Fruit fly (Drosophila melanogaster): Measurements from ENCODE around the gene CG33310.
A peak's percentile ranks its signal among the peaks of the same experiment; 100 is the strongest.

The CG33310 gene

DNA sequence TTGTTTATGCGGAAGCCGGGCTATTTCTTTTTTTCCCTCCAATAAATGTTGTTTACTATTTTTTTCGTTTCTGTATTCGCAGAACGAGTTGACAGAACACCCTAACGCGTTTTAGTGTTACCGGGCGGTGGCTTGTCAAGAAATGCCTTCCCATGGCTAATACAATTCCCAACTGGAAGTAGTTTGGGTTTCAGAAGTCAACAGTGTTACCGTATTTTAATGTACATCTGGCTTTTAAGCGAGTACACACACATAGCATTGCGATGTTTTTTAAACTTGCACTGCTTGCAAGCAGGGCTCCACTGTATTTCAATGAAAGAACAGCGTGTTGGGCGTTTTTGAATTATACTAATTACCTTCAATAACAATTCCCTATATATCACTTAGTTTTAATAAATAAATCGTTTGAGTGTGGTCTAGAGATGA is 33.9 kb downstream of the CG33310 start, which contains the start of gene TfIIS (continued):
- peak; percentile 97 for TF ChIP-seq CG17568 (GFP tag; optimal IDR thresholded peaks at IDR 0.05)
- 0 out of 2 replicates have a peak, but pooled peaks have one; percentile 28 for TF ChIP-seq sim (GFP tag; IDR thresholded peaks at IDR 0.05)
- TF ChIP-seq CG17829 (tag; optimal IDR thresholded peaks at IDR 0.05) = peak; percentile 16
- TF ChIP-seq CG2116 (GFP tag; optimal IDR thresholded peaks at IDR 0.05) = peak; percentile 30
- TF ChIP-seq ci (GFP tag; IDR thresholded peaks at IDR 0.05) = peak; percentile 57; the same call in 1 of the 3 replicates
- TF ChIP-seq Scr (GFP tag; IDR thresholded peaks at IDR 0.05; ENCODE audit: partially characterized antibody) = peak; percentile 46; the same call in 1 of the 2 replicates
- TF ChIP-seq CHES-1-like (GFP tag; optimal IDR thresholded peaks at IDR 0.05) = peak; percentile 51
- TF ChIP-seq CG7839 (tag; optimal IDR thresholded peaks at IDR 0.05) = peak; percentile 16
- TF ChIP-seq GATAe (GFP tag; conservative IDR thresholded peaks at IDR 0.05) = no peak
- no peak for TF ChIP-seq CG18619 (GFP tag; optimal IDR thresholded peaks at IDR 0.05)
- TF ChIP-seq mam (GFP tag; optimal IDR thresholded peaks at IDR 0.05) = peak; percentile 48
- peak; percentile 66 for TF ChIP-seq amos (GFP tag; IDR thresholded peaks at IDR 0.05; ENCODE audit: partially characterized antibody)
- TF ChIP-seq slbo (GFP tag; IDR thresholded peaks at IDR 0.05) = peak; percentile 29; the same call in 1 of the 2 replicates
- no peak for TF ChIP-seq CG30431 (GFP tag; optimal IDR thresholded peaks at IDR 0.05)
- no peak for TF ChIP-seq Trl (optimal IDR thresholded peaks at IDR 0.05)
- no peak for TF ChIP-seq Trl (GFP tag; optimal IDR thresholded peaks at IDR 0.05)
- TF ChIP-seq CG12299 (tag; optimal IDR thresholded peaks at IDR 0.05) = no peak
- TF ChIP-seq CG4854 (GFP tag; optimal IDR thresholded peaks at IDR 0.05) = no peak
- peak; percentile 74 for TF ChIP-seq MBD-R2 (GFP tag; IDR thresholded peaks at IDR 0.05)
- TF ChIP-seq Dip3 (GFP tag; optimal IDR thresholded peaks at IDR 0.05) = no peak
- no peak for TF ChIP-seq maf-S (GFP tag; optimal IDR thresholded peaks at IDR 0.05)
- TF ChIP-seq insv (GFP tag; optimal IDR thresholded peaks at IDR 0.05) = peak in 1 of 2 experiments; percentile 96
- TF ChIP-seq Nf-YC (tag; optimal IDR thresholded peaks at IDR 0.05) = peak; percentile 18
- no peak for TF ChIP-seq caup (GFP tag; optimal IDR thresholded peaks at IDR 0.05; ENCODE audit: severe bottlenecking)
- TF ChIP-seq CG11085 (GFP tag; IDR thresholded peaks at IDR 0.05) = no peak
- peak; percentile 18; the same call in 1 of the 2 replicates for TF ChIP-seq CG32532 (GFP tag; IDR thresholded peaks at IDR 0.05)
- TF ChIP-seq CG15696 (tag; optimal IDR thresholded peaks at IDR 0.05) = no peak
- TF ChIP-seq Abd-B (GFP tag; optimal IDR thresholded peaks at IDR 0.05) = peak; percentile 80
- peak; percentile 28 for TF ChIP-seq nom (GFP tag; optimal IDR thresholded peaks at IDR 0.05)
- no peak for TF ChIP-seq ap (GFP tag; IDR thresholded peaks at IDR 0.05)
- TF ChIP-seq wdn (GFP tag; IDR thresholded peaks at IDR 0.05) = no peak
- no peak for TF ChIP-seq CG13775 (GFP tag; optimal IDR thresholded peaks at IDR 0.05)
- peak; percentile 50 for TF ChIP-seq YL-1 (GFP tag; optimal IDR thresholded peaks at IDR 0.05)
- peak; percentile 97 for TF ChIP-seq CG9797 (GFP tag; optimal IDR thresholded peaks at IDR 0.05)
- TF ChIP-seq unc-4 (GFP tag; IDR thresholded peaks at IDR 0.05; ENCODE audit: partially characterized antibody) = peak; percentile 45; the same call in 1 of the 2 replicates
- no peak for TF ChIP-seq CG4404 (GFP tag; IDR thresholded peaks at IDR 0.05)
- TF ChIP-seq stc (GFP tag; IDR thresholded peaks at IDR 0.05) = no peak; the same call in 1 of the 2 replicates
- no peak for TF ChIP-seq Tbp (GFP tag; optimal IDR thresholded peaks at IDR 0.05)
- peak; percentile 42 for TF ChIP-seq jumu (GFP tag; optimal IDR thresholded peaks at IDR 0.05)
- TF ChIP-seq CG6791 (GFP tag; IDR thresholded peaks at IDR 0.05; ENCODE audit: partially characterized antibody) = peak; percentile 47; the same call in 2 of the 3 replicates
- TF ChIP-seq CG15601 (tag; optimal IDR thresholded peaks at IDR 0.05) = peak; percentile 76
- peak; percentile 54; the same call in 2 of the 3 replicates for TF ChIP-seq CG34422 (GFP tag; IDR thresholded peaks at IDR 0.05)
- no peak for TF ChIP-seq CG14860 (GFP tag; IDR thresholded peaks at IDR 0.05; ENCODE audit: partially characterized antibody)
- TF ChIP-seq sc (optimal IDR thresholded peaks at IDR 0.05) = no peak
- no peak for TF ChIP-seq sc (GFP tag; optimal IDR thresholded peaks at IDR 0.05)
- TF ChIP-seq CG12155 (GFP tag; optimal IDR thresholded peaks at IDR 0.05) = peak; percentile 69
- TF ChIP-seq chinmo (GFP tag; IDR thresholded peaks at IDR 0.05; ENCODE audit: partially characterized antibody) = 0 out of 4 replicates have a peak, but pooled peaks have one; percentile 36
- TF ChIP-seq CG10267 (tag; optimal IDR thresholded peaks at IDR 0.05) = peak; percentile 30
- TF ChIP-seq CG17186 (GFP tag; optimal IDR thresholded peaks at IDR 0.05) = peak; percentile 40
- TF ChIP-seq CoRest (tag; optimal IDR thresholded peaks at IDR 0.05) = peak; percentile 55
